Worm (Caenorhabditis elegans) whole organism, mixed stage, embryonic: Measurements from ENCODE around the gene K04C2.2.
A peak's percentile ranks its signal among the peaks of the same experiment; 100 is the strongest.

ENCODE experiments used
- M03D4.4 ChIP-seq: sonication (generic microtip); optimal IDR thresholded peaks from 2 replicates; lab custom pipeline; 2017; ENCODE audit warnings: mild to moderate bottlenecking, missing genetic modification characterization, missing compliant biosample characterization
- bed-3 ChIP-seq: fragments of 200-800 bp; sonication (Bioruptor generic); optimal IDR thresholded peaks from 3 replicates; lab custom pipeline; 2018; ENCODE audit warnings: mild to moderate bottlenecking, missing genetic modification characterization, moderate library complexity, missing compliant biosample characterization
- blmp-1 ChIP-seq: fragments of 150-350 bp; optimal IDR thresholded peaks from 2 replicates; lab custom pipeline; 2014; ENCODE audit warnings: missing biosample characterization, missing genetic modification characterization
- ceh-39 ChIP-seq: fragments of 150-350 bp; optimal IDR thresholded peaks from 2 replicates; lab custom pipeline; 2014; ENCODE audit warnings: missing biosample characterization, missing genetic modification characterization
- ceh-43 ChIP-seq: fragments of 200-800 bp; sonication (Bioruptor generic); optimal IDR thresholded peaks from 2 replicates; lab custom pipeline; 2018; ENCODE audit warnings: mild to moderate bottlenecking, missing genetic modification characterization, moderate library complexity, missing compliant biosample characterization
- ceh-83 ChIP-seq: fragments of 200-800 bp; sonication (Bioruptor generic); optimal IDR thresholded peaks from 2 replicates; lab custom pipeline; 2018; ENCODE audit warnings: mild to moderate bottlenecking, missing genetic modification characterization, missing compliant biosample characterization
- ces-1 ChIP-seq: fragments of 150-350 bp; optimal IDR thresholded peaks from 2 replicates; lab custom pipeline; 2014; ENCODE audit warnings: missing biosample characterization, missing genetic modification reagents, missing genetic modification characterization
- cnd-1 ChIP-seq: fragments of 200-800 bp; sonication (Bioruptor generic); optimal IDR thresholded peaks from 2 replicates; lab custom pipeline; 2018; ENCODE audit warnings: mild to moderate bottlenecking, missing genetic modification characterization, missing compliant biosample characterization
- elt-1 ChIP-seq: sonication (generic microtip); optimal IDR thresholded peaks from 2 replicates; lab custom pipeline; 2017; ENCODE audit warnings: missing genetic modification characterization, mild to moderate bottlenecking, missing compliant biosample characterization, antibody characterized with exemption, moderate library complexity, borderline replicate concordance; ENCODE audit not compliant: insufficient read depth
- elt-3 ChIP-seq: fragments of 150-350 bp; optimal IDR thresholded peaks from 2 replicates; lab custom pipeline; 2014; ENCODE audit warnings: missing biosample characterization, missing genetic modification characterization
- flh-1 ChIP-seq: fragments of 200-800 bp; sonication (Bioruptor generic); optimal IDR thresholded peaks from 2 replicates; lab custom pipeline; 2018; ENCODE audit warnings: mild to moderate bottlenecking, missing genetic modification characterization, moderate library complexity, missing compliant biosample characterization
- ham-2 ChIP-seq: fragments of 200-800 bp; sonication (Bioruptor generic); optimal IDR thresholded peaks from 2 replicates; lab custom pipeline; 2018; ENCODE audit warnings: mild to moderate bottlenecking, missing genetic modification characterization, missing compliant biosample characterization
- hlh-1 ChIP-seq: fragments of 150-350 bp; optimal IDR thresholded peaks from 2 replicates; lab custom pipeline; 2014; ENCODE audit warnings: missing biosample characterization, missing genetic modification reagents, missing genetic modification characterization
- lin-13 ChIP-seq: fragments of 150-350 bp; optimal IDR thresholded peaks from 2 replicates; lab custom pipeline; 2014; ENCODE audit warnings: missing biosample characterization, missing genetic modification characterization
- lin-32 ChIP-seq: fragments of 200-800 bp; sonication (Bioruptor generic); optimal IDR thresholded peaks from 2 replicates; lab custom pipeline; 2018; ENCODE audit warnings: mild to moderate bottlenecking, missing genetic modification characterization, missing compliant biosample characterization
- lsy-2 ChIP-seq: fragments of 150-350 bp; optimal IDR thresholded peaks from 2 replicates; lab custom pipeline; 2014; ENCODE audit warnings: missing biosample characterization, missing genetic modification characterization
- mab-5 ChIP-seq: fragments of 150-350 bp; optimal IDR thresholded peaks from 2 replicates; lab custom pipeline; 2014; ENCODE audit warnings: missing biosample characterization, missing genetic modification characterization
- mep-1 ChIP-seq: fragments of 150-350 bp; optimal IDR thresholded peaks from 2 replicates; lab custom pipeline; 2017; ENCODE audit warnings: missing biosample characterization, missing genetic modification reagents, missing genetic modification characterization, inconsistent platforms
- mls-2 ChIP-seq: sonication (generic microtip); optimal IDR thresholded peaks from 2 replicates; lab custom pipeline; 2016; ENCODE audit warnings: mild to moderate bottlenecking, missing genetic modification characterization, moderate library complexity, missing compliant biosample characterization
- nhr-12 ChIP-seq: fragments of 150-350 bp; optimal IDR thresholded peaks from 2 replicates; lab custom pipeline; 2014; ENCODE audit warnings: missing biosample characterization, missing genetic modification characterization
- nhr-2 ChIP-seq: fragments of 150-350 bp; optimal IDR thresholded peaks from 2 replicates; lab custom pipeline; 2014; ENCODE audit warnings: missing biosample characterization, missing genetic modification characterization
- nhr-237 ChIP-seq: fragments of 150-350 bp; optimal IDR thresholded peaks from 2 replicates; lab custom pipeline; 2014; ENCODE audit warnings: missing biosample characterization, missing genetic modification characterization
- nhr-28 ChIP-seq: fragments of 150-350 bp; optimal IDR thresholded peaks from 2 replicates; lab custom pipeline; 2014; ENCODE audit warnings: missing biosample characterization, missing genetic modification characterization
- nhr-76 ChIP-seq: sonication (generic microtip); optimal IDR thresholded peaks from 2 replicates; lab custom pipeline; 2017; ENCODE audit warnings: missing biosample characterization, missing genetic modification characterization
- pha-4 ChIP-seq: fragments of 150-350 bp; optimal IDR thresholded peaks from 2 replicates; lab custom pipeline; 2018; ENCODE audit warnings: missing biosample characterization, missing genetic modification reagents, missing genetic modification characterization
- sem-2 ChIP-seq: fragments of 200-800 bp; sonication (Bioruptor generic); optimal IDR thresholded peaks from 2 replicates; lab custom pipeline; 2018; ENCODE audit warnings: mild to moderate bottlenecking, missing genetic modification characterization, missing compliant biosample characterization
- snpc-4 ChIP-seq: fragments of 150-350 bp; optimal IDR thresholded peaks from 2 replicates; lab custom pipeline; 2014; ENCODE audit warnings: missing biosample characterization, missing genetic modification characterization
- sptf-1 ChIP-seq: sonication (generic microtip); optimal IDR thresholded peaks from 2 replicates; lab custom pipeline; 2017; ENCODE audit warnings: mild to moderate bottlenecking, missing genetic modification characterization, moderate library complexity, missing compliant biosample characterization
- tbx-8 ChIP-seq: fragments of 200-800 bp; sonication (Bioruptor generic); optimal IDR thresholded peaks from 2 replicates; lab custom pipeline; 2018; ENCODE audit warnings: mild to moderate bottlenecking, missing genetic modification characterization, moderate library complexity, missing compliant biosample characterization
- unc-120 ChIP-seq: sonication (generic microtip); optimal IDR thresholded peaks from 2 replicates; lab custom pipeline; 2017; ENCODE audit warnings: missing genetic modification characterization, missing compliant biosample characterization; ENCODE audit not compliant: poor library complexity, severe bottlenecking
- unc-39 ChIP-seq: fragments of 150-350 bp; optimal IDR thresholded peaks from 2 replicates; lab custom pipeline; 2014; ENCODE audit warnings: missing biosample characterization, missing genetic modification characterization
- unc-62 ChIP-seq: fragments of 150-350 bp; optimal IDR thresholded peaks from 2 replicates; lab custom pipeline; 2014; ENCODE audit warnings: missing biosample characterization, missing genetic modification reagents, missing genetic modification characterization
- ztf-11 ChIP-seq: fragments of 150-350 bp; optimal IDR thresholded peaks from 2 replicates; lab custom pipeline; 2014; ENCODE audit warnings: missing biosample characterization, missing genetic modification characterization

K04C2.2 gene

ce11 chrIII:6900609-6901008 is 11.0 kb downstream of the K04C2.2 start:
- no peak for TF ChIP-seq elt-3
- no peak for TF ChIP-seq hlh-1 (tag; lab: Kevin White, UChicago)
- no peak for TF ChIP-seq tbx-8
- no peak for TF ChIP-seq ces-1 (GFP tag; lab: Kevin White, UChicago)
- TF ChIP-seq mls-2 (tag; lab: Kevin White, UChicago), result no peak
- TF ChIP-seq unc-120 (tag; lab: Kevin White, UChicago), result no peak
- no peak for TF ChIP-seq snpc-4 (tag; lab: Kevin White, UChicago)
- no peak for TF ChIP-seq sptf-1 (tag; lab: Kevin White, UChicago)
- TF ChIP-seq unc-39 (tag; lab: Kevin White, UChicago), result no peak
- no peak for TF ChIP-seq ceh-43 (GFP tag; lab: Kevin White, UChicago)
- no peak for TF ChIP-seq unc-62 (GFP tag; lab: Kevin White, UChicago)
- no peak for TF ChIP-seq ceh-83 (GFP tag; lab: Kevin White, UChicago)
- TF ChIP-seq M03D4.4 (tag; lab: Kevin White, UChicago), result no peak
- TF ChIP-seq mab-5 (tag; lab: Kevin White, UChicago), result no peak
- no peak for TF ChIP-seq nhr-12 (tag; lab: Kevin White, UChicago)
- no peak for TF ChIP-seq bed-3
- no peak for TF ChIP-seq nhr-2 (tag; lab: Kevin White, UChicago)
- no peak for TF ChIP-seq lsy-2 (tag; lab: Kevin White, UChicago)
- TF ChIP-seq lin-13 (tag; lab: Kevin White, UChicago), result no peak

DNA sequence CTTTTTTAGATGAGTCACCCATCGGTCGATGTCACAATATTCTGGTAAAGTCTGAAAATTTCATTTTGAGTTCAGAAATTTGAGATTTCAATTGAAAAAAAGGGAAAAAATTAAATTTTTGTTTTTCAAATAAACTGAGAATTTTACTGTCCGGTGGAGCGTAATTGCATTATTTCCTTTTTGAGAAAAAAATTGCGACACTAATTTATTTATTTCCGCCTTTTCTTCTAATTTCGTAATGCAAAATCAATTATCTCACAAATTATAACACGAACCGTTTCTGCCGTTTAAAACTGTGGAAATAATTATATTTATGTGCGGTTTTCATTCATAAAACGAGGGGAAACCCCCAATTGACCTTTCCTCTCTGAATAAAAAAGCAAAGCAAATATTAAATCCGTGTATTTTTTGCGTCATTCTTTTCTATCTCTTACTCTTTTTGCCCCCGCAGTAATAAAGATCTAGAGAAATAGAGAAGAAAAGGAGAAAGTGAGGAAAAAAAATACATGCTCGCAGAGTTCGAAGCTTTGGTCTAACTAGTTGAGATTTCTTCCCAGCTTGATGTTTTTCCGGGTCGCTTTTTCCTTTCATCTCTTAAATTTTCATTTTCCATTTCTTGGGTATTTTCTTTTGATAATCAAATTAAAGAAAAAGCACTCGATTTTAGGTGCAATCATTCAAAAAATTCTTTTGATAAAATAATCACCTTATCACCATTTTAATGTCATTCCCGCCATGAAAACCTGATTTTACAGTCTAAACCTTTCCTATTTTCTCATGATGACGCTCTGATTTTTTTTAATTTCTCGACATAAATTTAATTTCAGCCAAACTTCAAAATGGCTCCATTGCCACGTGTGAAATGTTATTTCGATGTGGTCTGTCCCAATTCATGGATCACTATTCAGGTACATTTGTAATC is 13.7 kb downstream of the K04C2.2 start, which contains the start of the genes brc-2 and T07E3.3:
brc-2 (minus strand) TSS at position 51 of the 922 bp plus-strand sequence.
T07E3.3 (plus strand) TSS at position 822 of the 922 bp plus-strand sequence.
- TF ChIP-seq lin-32 (GFP tag; lab: Kevin White, UChicago) (no peak), sem-2 (GFP tag; lab: Kevin White, UChicago) (no peak), nhr-76 (tag; lab: Kevin White, UChicago) (no peak), nhr-12 (tag; lab: Kevin White, UChicago) (no peak), nhr-2 (tag; lab: Kevin White, UChicago) (no peak), ceh-43 (GFP tag; lab: Kevin White, UChicago) (peak; percentile 41), hlh-1 (tag; lab: Kevin White, UChicago) (no peak), nhr-28 (tag; lab: Kevin White, UChicago) (no peak), elt-1 (tag; lab: Kevin White, UChicago) (no peak), nhr-237 (tag; lab: Kevin White, UChicago) (no peak), snpc-4 (tag; lab: Kevin White, UChicago) (no peak), unc-39 (tag; lab: Kevin White, UChicago) (no peak), ham-2 (GFP tag; lab: Kevin White, UChicago) (no peak), ces-1 (GFP tag; lab: Kevin White, UChicago) (peak; percentile 86), flh-1 (GFP tag; lab: Kevin White, UChicago) (no peak)

DNA sequence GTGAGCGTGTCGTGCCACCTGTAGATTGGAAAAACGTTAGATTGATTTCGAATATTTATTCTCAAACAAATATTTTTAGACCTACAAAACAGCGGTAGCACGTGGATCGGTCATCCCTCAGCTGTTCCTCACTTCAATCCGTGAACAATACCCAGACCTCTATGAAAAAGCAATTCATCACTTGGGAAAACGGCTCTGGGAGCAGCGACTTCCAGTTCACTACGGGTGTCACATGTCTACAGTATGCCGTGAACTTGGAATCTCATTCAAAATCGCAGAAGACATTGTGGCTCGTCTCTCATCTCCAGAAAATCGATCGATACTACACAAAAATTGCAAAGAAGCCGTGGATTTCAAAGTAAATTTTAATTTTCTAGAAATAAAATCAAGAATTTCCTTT is 14.9 kb downstream of the K04C2.2 start:
- TF ChIP-seq cnd-1 (tag; lab: Kevin White, UChicago) (no peak), nhr-76 (tag; lab: Kevin White, UChicago) (no peak), lin-13 (tag; lab: Kevin White, UChicago) (no peak), hlh-1 (tag; lab: Kevin White, UChicago) (no peak), sem-2 (GFP tag; lab: Kevin White, UChicago) (no peak), bed-3 (no peak), blmp-1 (tag; lab: Kevin White, UChicago) (no peak), elt-3 (no peak), nhr-12 (tag; lab: Kevin White, UChicago) (no peak), ztf-11 (no peak), ceh-39 (tag; lab: Kevin White, UChicago) (no peak)
- TF ChIP-seq, all 35 proteins: peak for 0

DNA sequence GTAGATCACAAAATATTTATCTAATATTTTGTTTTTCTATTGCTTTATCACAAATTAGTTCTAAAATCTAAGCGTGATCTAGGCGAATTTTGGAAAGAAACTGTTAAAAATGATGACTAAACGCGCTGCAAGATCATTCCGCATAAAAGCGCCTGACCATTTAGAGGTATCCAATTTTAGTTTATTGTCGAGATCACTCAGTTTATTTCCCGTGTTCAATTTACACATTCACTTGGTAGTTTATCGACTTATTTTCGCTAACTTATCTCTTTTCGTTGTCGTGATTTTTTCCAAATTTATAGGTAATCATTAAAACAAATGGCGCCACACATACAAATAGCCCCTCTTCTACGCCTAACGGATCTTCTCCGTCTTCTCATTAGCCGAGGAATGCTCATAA is 16.8 kb downstream of the K04C2.2 start, which contains the start of gene T07E3.2:
T07E3.2 (plus strand) TSS at position 301 of the 400 bp plus-strand sequence.
- TF ChIP-seq mep-1 (tag; lab: Kevin White, UChicago) (no peak), sptf-1 (tag; lab: Kevin White, UChicago) (no peak), unc-62 (GFP tag; lab: Kevin White, UChicago) (no peak), pha-4 (tag; lab: Kevin White, UChicago) (no peak), bed-3 (no peak), nhr-237 (tag; lab: Kevin White, UChicago) (no peak)
- TF ChIP-seq, all 35 proteins: peak for 0
